Worm (Caenorhabditis elegans) whole organism, late embryonic: ENCODE data around the gene F42G4.2.
A peak's percentile ranks its signal among the peaks of the same experiment; 100 is the strongest.

Source experiments
- C38D4.7 ChIP-seq: fragments of 200-800 bp; sonication (Bioruptor generic); optimal IDR thresholded peaks from 2 replicates; lab custom pipeline; 2018; ENCODE audit warnings: mild to moderate bottlenecking, missing genetic modification characterization, moderate library complexity, missing compliant biosample characterization
- Y22D7AL.16 ChIP-seq: sonication (generic microtip); optimal IDR thresholded peaks from 2 replicates; lab custom pipeline; 2016; ENCODE audit warnings: missing genetic modification characterization, missing compliant biosample characterization
- ama-1 ChIP-seq: fragments of 150-350 bp; optimal IDR thresholded peaks from 2 replicates; lab custom pipeline; 2014
- ceh-14 ChIP-seq: sonication (generic microtip); optimal IDR thresholded peaks from 2 replicates; lab custom pipeline; 2016; ENCODE audit warnings: missing genotype, missing genetic modification characterization, missing compliant biosample characterization
- ceh-18 ChIP-seq: sonication (generic microtip); optimal IDR thresholded peaks from 2 replicates; lab custom pipeline; 2016; ENCODE audit warnings: missing genetic modification characterization, missing compliant biosample characterization
- ceh-19 ChIP-seq: fragments of 200-800 bp; sonication (Bioruptor generic); optimal IDR thresholded peaks from 2 replicates; lab custom pipeline; 2018; ENCODE audit warnings: mild to moderate bottlenecking, missing genetic modification characterization, missing compliant biosample characterization
- ceh-2 ChIP-seq: sonication (generic microtip); optimal IDR thresholded peaks from 2 replicates; lab custom pipeline; 2016; ENCODE audit warnings: missing genotype, missing genetic modification characterization, missing compliant biosample characterization
- ceh-24 ChIP-seq: sonication (generic microtip); optimal IDR thresholded peaks from 2 replicates; lab custom pipeline; 2016; ENCODE audit warnings: mild to moderate bottlenecking, missing genetic modification characterization, missing compliant biosample characterization
- ceh-30 ChIP-seq: fragments of 150-350 bp; optimal IDR thresholded peaks from 2 replicates; lab custom pipeline; 2014; ENCODE audit warnings: missing biosample characterization, missing genetic modification characterization
- ceh-31 ChIP-seq: sonication (generic microtip); optimal IDR thresholded peaks from 2 replicates; lab custom pipeline; 2016; ENCODE audit warnings: missing genetic modification characterization, missing compliant biosample characterization
- ceh-6 ChIP-seq: fragments of 200-800 bp; sonication (Bioruptor generic); optimal IDR thresholded peaks from 2 replicates; lab custom pipeline; 2018; ENCODE audit warnings: mild to moderate bottlenecking, missing genetic modification characterization, missing compliant biosample characterization
- elt-4 ChIP-seq: sonication (generic microtip); optimal IDR thresholded peaks from 2 replicates; lab custom pipeline; 2016; ENCODE audit warnings: missing genetic modification characterization, missing compliant biosample characterization
- ets-4 ChIP-seq: sonication (generic microtip); optimal IDR thresholded peaks from 2 replicates; lab custom pipeline; 2016; ENCODE audit warnings: missing genetic modification characterization, missing compliant biosample characterization
- eyg-1 ChIP-seq: sonication (generic microtip); optimal IDR thresholded peaks from 2 replicates; lab custom pipeline; 2016; ENCODE audit warnings: missing genotype, missing genetic modification characterization, missing compliant biosample characterization
- fax-1 ChIP-seq: sonication (generic microtip); optimal IDR thresholded peaks from 2 replicates; lab custom pipeline; 2016; ENCODE audit warnings: missing genotype, missing genetic modification characterization, missing compliant biosample characterization
- hlh-13 ChIP-seq: fragments of 200-800 bp; sonication (Bioruptor generic); optimal IDR thresholded peaks from 2 replicates; lab custom pipeline; 2018; ENCODE audit warnings: mild to moderate bottlenecking, missing genetic modification characterization, missing compliant biosample characterization
- hlh-30 ChIP-seq: sonication (generic microtip); optimal IDR thresholded peaks from 2 replicates; lab custom pipeline; 2017; ENCODE audit warnings: antibody characterized with exemption, missing genetic modification characterization, missing compliant biosample characterization; ENCODE audit not compliant: insufficient read depth
- lin-11 ChIP-seq: fragments of 200-800 bp; sonication (Bioruptor generic); optimal IDR thresholded peaks from 2 replicates; lab custom pipeline; 2018; ENCODE audit warnings: mild to moderate bottlenecking, missing genetic modification characterization, missing compliant biosample characterization
- madf-2 ChIP-seq: sonication (generic microtip); optimal IDR thresholded peaks from 2 replicates; lab custom pipeline; 2017; ENCODE audit warnings: missing genetic modification characterization, missing compliant biosample characterization
- mec-3 ChIP-seq: sonication (generic microtip); optimal IDR thresholded peaks from 2 replicates; lab custom pipeline; 2016; ENCODE audit warnings: borderline replicate concordance, missing genetic modification characterization, missing compliant biosample characterization
- nfya-1 ChIP-seq: sonication (generic microtip); optimal IDR thresholded peaks from 2 replicates; lab custom pipeline; 2017; ENCODE audit warnings: missing genetic modification characterization, mild to moderate bottlenecking, missing compliant biosample characterization, antibody characterized with exemption, moderate library complexity
- nhr-232 ChIP-seq: sonication (generic microtip); optimal IDR thresholded peaks from 2 replicates; lab custom pipeline; 2016; ENCODE audit warnings: missing genetic modification characterization, missing compliant biosample characterization
- npax-4 ChIP-seq: sonication (generic microtip); optimal IDR thresholded peaks from 2 replicates; lab custom pipeline; 2016; ENCODE audit warnings: missing genetic modification characterization, missing compliant biosample characterization
- pag-3 ChIP-seq: sonication (generic microtip); optimal IDR thresholded peaks from 2 replicates; lab custom pipeline; 2016; ENCODE audit warnings: missing compliant biosample characterization, missing genetic modification characterization, borderline replicate concordance
- pat-9 ChIP-seq: fragments of 200-800 bp; sonication (Bioruptor generic); optimal IDR thresholded peaks from 2 replicates; lab custom pipeline; 2018; ENCODE audit warnings: mild to moderate bottlenecking, missing genetic modification characterization, moderate library complexity, missing compliant biosample characterization
- pha-4 ChIP-seq: fragments of 150-350 bp; optimal IDR thresholded peaks from 2 replicates; lab custom pipeline; 2018; ENCODE audit warnings: missing biosample characterization, missing genetic modification reagents, missing genetic modification characterization
- ref-2 ChIP-seq: sonication (generic microtip); optimal IDR thresholded peaks from 2 replicates; lab custom pipeline; 2016; ENCODE audit warnings: missing genetic modification characterization, missing compliant biosample characterization
- sox-2 ChIP-seq: fragments of 200-800 bp; sonication (Bioruptor generic); IDR thresholded peaks from 2 replicates; pipeline ENCODE4 v1.3.6; 2022; ENCODE audit warnings: missing genetic modification reagents, missing genetic modification characterization, missing compliant biosample characterization
- sox-4 ChIP-seq: sonication (generic microtip); optimal IDR thresholded peaks from 2 replicates; lab custom pipeline; 2017; ENCODE audit warnings: mild to moderate bottlenecking, missing genetic modification characterization, inconsistent platforms, missing compliant biosample characterization
- tbx-2 ChIP-seq: sonication (generic microtip); optimal IDR thresholded peaks from 2 replicates; lab custom pipeline; 2016; ENCODE audit warnings: missing genetic modification characterization, missing compliant biosample characterization
- unc-42 ChIP-seq: sonication (generic microtip); optimal IDR thresholded peaks from 2 replicates; lab custom pipeline; 2016; ENCODE audit warnings: missing genotype, missing genetic modification characterization, missing compliant biosample characterization
- unc-55 ChIP-seq: sonication (generic microtip); optimal IDR thresholded peaks from 2 replicates; lab custom pipeline; 2017; ENCODE audit warnings: missing biosample characterization, missing genetic modification reagents, missing genetic modification characterization
- zip-5 ChIP-seq: sonication (generic microtip); optimal IDR thresholded peaks from 2 replicates; lab custom pipeline; 2016; ENCODE audit warnings: missing genetic modification characterization, missing compliant biosample characterization

Gene F42G4.2

ce11 chrII:13007717-13008461, 39.8 kb upstream of the F42G4.2 start, which contains the start of gene oig-2:
Gene oig-2, minus strand, starts transcription at chrII:13008164.
- TF ChIP-seq pat-9 (tag; lab: Kevin White, UChicago) (no peak), unc-55 (GFP tag; lab: Kevin White, UChicago) (peak; percentile 4)

ce11 chrII:13012684-13013083, 35.0 kb upstream of the F42G4.2 start:
- TF ChIP-seq ceh-19 (GFP tag; lab: Kevin White, UChicago) (no peak), ceh-31 (tag; lab: Kevin White, UChicago) (peak; percentile 52), sox-4 (no peak), nfya-1 (tag; lab: Kevin White, UChicago) (no peak), ama-1 (lab: Kevin White, UChicago) (no peak), unc-42 (tag; lab: Kevin White, UChicago) (peak; percentile 14), C38D4.7 (GFP tag; lab: Kevin White, UChicago) (no peak), Y22D7AL.16 (no peak), zip-5 (no peak), mec-3 (tag; lab: Kevin White, UChicago) (no peak), ceh-24 (no peak), hlh-30 (tag; lab: Kevin White, UChicago) (peak; percentile 7), ref-2 (peak; percentile 31), ceh-14 (peak; percentile 9)

ce11 chrII:13013966-13014365, 33.7 kb upstream of the F42G4.2 start, which contains the start of gene F18A11.5:
Gene F18A11.5, minus strand, starts transcription at chrII:13014286.
- TF ChIP-seq Y22D7AL.16 (no peak), hlh-13 (no peak), ceh-14 (no peak), eyg-1 (tag; lab: Kevin White, UChicago) (no peak), ets-4 (tag; lab: Kevin White, UChicago) (no peak), ceh-18 (tag; lab: Kevin White, UChicago) (no peak), npax-4 (no peak), ceh-6 (GFP tag; lab: Kevin White, UChicago) (no peak), nhr-232 (tag; lab: Kevin White, UChicago) (no peak), elt-4 (tag; lab: Kevin White, UChicago) (no peak), ceh-30 (tag; lab: Kevin White, UChicago) (no peak), fax-1 (no peak)

ce11 chrII:13016381-13016780, 31.3 kb upstream of the F42G4.2 start:
- TF ChIP-seq ceh-2 (tag; lab: Kevin White, UChicago) (peak; percentile 32), tbx-2 (tag; lab: Kevin White, UChicago) (peak; percentile 47), sox-2 (GFP tag; lab: Robert Waterston, UW) (peak; percentile 59), ref-2 (peak; percentile 8), ceh-31 (tag; lab: Kevin White, UChicago) (peak; percentile 40), ceh-18 (tag; lab: Kevin White, UChicago) (peak; percentile 49)

ce11 chrII:13022555-13022954, 25.2 kb upstream of the F42G4.2 start:
- no peak for TF ChIP-seq pha-4
- no peak for TF ChIP-seq pag-3
- TF ChIP-seq C38D4.7 (GFP tag; lab: Kevin White, UChicago): no peak
- TF ChIP-seq madf-2 (tag; lab: Kevin White, UChicago): no peak
- TF ChIP-seq lin-11: no peak
- TF ChIP-seq ceh-2 (tag; lab: Kevin White, UChicago): no peak
- no peak for TF ChIP-seq ceh-30 (tag; lab: Kevin White, UChicago)
- TF ChIP-seq sox-2 (GFP tag; lab: Robert Waterston, UW): no peak
